Worm (Caenorhabditis elegans) whole organism, mixed stage, embryonic: Measurements from ENCODE around the gene R05G6.4.

Experiments used
- M03D4.4 ChIP-seq: sonication (generic microtip); optimal IDR thresholded peaks from 2 replicates; lab custom pipeline; 2017; ENCODE audit warnings: mild to moderate bottlenecking, missing genetic modification characterization, missing compliant biosample characterization
- bed-3 ChIP-seq: fragments of 200-800 bp; sonication (Bioruptor generic); optimal IDR thresholded peaks from 3 replicates; lab custom pipeline; 2018; ENCODE audit warnings: mild to moderate bottlenecking, missing genetic modification characterization, moderate library complexity, missing compliant biosample characterization
- blmp-1 ChIP-seq: fragments of 150-350 bp; optimal IDR thresholded peaks from 2 replicates; lab custom pipeline; 2014; ENCODE audit warnings: missing biosample characterization, missing genetic modification characterization
- ceh-39 ChIP-seq: fragments of 150-350 bp; optimal IDR thresholded peaks from 2 replicates; lab custom pipeline; 2014; ENCODE audit warnings: missing biosample characterization, missing genetic modification characterization
- ceh-43 ChIP-seq: fragments of 200-800 bp; sonication (Bioruptor generic); optimal IDR thresholded peaks from 2 replicates; lab custom pipeline; 2018; ENCODE audit warnings: mild to moderate bottlenecking, missing genetic modification characterization, moderate library complexity, missing compliant biosample characterization
- ceh-83 ChIP-seq: fragments of 200-800 bp; sonication (Bioruptor generic); optimal IDR thresholded peaks from 2 replicates; lab custom pipeline; 2018; ENCODE audit warnings: mild to moderate bottlenecking, missing genetic modification characterization, missing compliant biosample characterization
- ces-1 ChIP-seq: fragments of 150-350 bp; optimal IDR thresholded peaks from 2 replicates; lab custom pipeline; 2014; ENCODE audit warnings: missing biosample characterization, missing genetic modification reagents, missing genetic modification characterization
- cnd-1 ChIP-seq: fragments of 200-800 bp; sonication (Bioruptor generic); optimal IDR thresholded peaks from 2 replicates; lab custom pipeline; 2018; ENCODE audit warnings: mild to moderate bottlenecking, missing genetic modification characterization, missing compliant biosample characterization
- drap-1 ChIP-seq: fragments of 200-800 bp; sonication (Bioruptor generic); optimal IDR thresholded peaks from 3 replicates; lab custom pipeline; 2018; ENCODE audit warnings: mild to moderate bottlenecking, missing genetic modification characterization, missing compliant biosample characterization
- elt-1 ChIP-seq: sonication (generic microtip); optimal IDR thresholded peaks from 2 replicates; lab custom pipeline; 2017; ENCODE audit warnings: missing genetic modification characterization, mild to moderate bottlenecking, missing compliant biosample characterization, antibody characterized with exemption, moderate library complexity, borderline replicate concordance; ENCODE audit not compliant: insufficient read depth
- elt-3 ChIP-seq: fragments of 150-350 bp; optimal IDR thresholded peaks from 2 replicates; lab custom pipeline; 2014; ENCODE audit warnings: missing biosample characterization, missing genetic modification characterization
- flh-1 ChIP-seq: fragments of 200-800 bp; sonication (Bioruptor generic); optimal IDR thresholded peaks from 2 replicates; lab custom pipeline; 2018; ENCODE audit warnings: mild to moderate bottlenecking, missing genetic modification characterization, moderate library complexity, missing compliant biosample characterization
- ham-2 ChIP-seq: fragments of 200-800 bp; sonication (Bioruptor generic); optimal IDR thresholded peaks from 2 replicates; lab custom pipeline; 2018; ENCODE audit warnings: mild to moderate bottlenecking, missing genetic modification characterization, missing compliant biosample characterization
- hlh-1 ChIP-seq: fragments of 150-350 bp; optimal IDR thresholded peaks from 2 replicates; lab custom pipeline; 2014; ENCODE audit warnings: missing biosample characterization, missing genetic modification reagents, missing genetic modification characterization
- lin-13 ChIP-seq: fragments of 150-350 bp; optimal IDR thresholded peaks from 2 replicates; lab custom pipeline; 2014; ENCODE audit warnings: missing biosample characterization, missing genetic modification characterization
- lin-32 ChIP-seq: fragments of 200-800 bp; sonication (Bioruptor generic); optimal IDR thresholded peaks from 2 replicates; lab custom pipeline; 2018; ENCODE audit warnings: mild to moderate bottlenecking, missing genetic modification characterization, missing compliant biosample characterization
- lsy-2 ChIP-seq: fragments of 150-350 bp; optimal IDR thresholded peaks from 2 replicates; lab custom pipeline; 2014; ENCODE audit warnings: missing biosample characterization, missing genetic modification characterization
- mab-5 ChIP-seq: fragments of 150-350 bp; optimal IDR thresholded peaks from 2 replicates; lab custom pipeline; 2014; ENCODE audit warnings: missing biosample characterization, missing genetic modification characterization
- mep-1 ChIP-seq: fragments of 150-350 bp; optimal IDR thresholded peaks from 2 replicates; lab custom pipeline; 2017; ENCODE audit warnings: missing biosample characterization, missing genetic modification reagents, missing genetic modification characterization, inconsistent platforms
- mls-2 ChIP-seq: sonication (generic microtip); optimal IDR thresholded peaks from 2 replicates; lab custom pipeline; 2016; ENCODE audit warnings: mild to moderate bottlenecking, missing genetic modification characterization, moderate library complexity, missing compliant biosample characterization
- nhr-12 ChIP-seq: fragments of 150-350 bp; optimal IDR thresholded peaks from 2 replicates; lab custom pipeline; 2014; ENCODE audit warnings: missing biosample characterization, missing genetic modification characterization
- nhr-2 ChIP-seq: fragments of 150-350 bp; optimal IDR thresholded peaks from 2 replicates; lab custom pipeline; 2014; ENCODE audit warnings: missing biosample characterization, missing genetic modification characterization
- nhr-237 ChIP-seq: fragments of 150-350 bp; optimal IDR thresholded peaks from 2 replicates; lab custom pipeline; 2014; ENCODE audit warnings: missing biosample characterization, missing genetic modification characterization
- nhr-28 ChIP-seq: fragments of 150-350 bp; optimal IDR thresholded peaks from 2 replicates; lab custom pipeline; 2014; ENCODE audit warnings: missing biosample characterization, missing genetic modification characterization
- nhr-76 ChIP-seq: sonication (generic microtip); optimal IDR thresholded peaks from 2 replicates; lab custom pipeline; 2017; ENCODE audit warnings: missing biosample characterization, missing genetic modification characterization
- pha-4 ChIP-seq: fragments of 150-350 bp; optimal IDR thresholded peaks from 2 replicates; lab custom pipeline; 2018; ENCODE audit warnings: missing biosample characterization, missing genetic modification reagents, missing genetic modification characterization
- sem-2 ChIP-seq: fragments of 200-800 bp; sonication (Bioruptor generic); optimal IDR thresholded peaks from 2 replicates; lab custom pipeline; 2018; ENCODE audit warnings: mild to moderate bottlenecking, missing genetic modification characterization, missing compliant biosample characterization
- snpc-4 ChIP-seq: fragments of 150-350 bp; optimal IDR thresholded peaks from 2 replicates; lab custom pipeline; 2014; ENCODE audit warnings: missing biosample characterization, missing genetic modification characterization
- sptf-1 ChIP-seq: sonication (generic microtip); optimal IDR thresholded peaks from 2 replicates; lab custom pipeline; 2017; ENCODE audit warnings: mild to moderate bottlenecking, missing genetic modification characterization, moderate library complexity, missing compliant biosample characterization
- tbx-8 ChIP-seq: fragments of 200-800 bp; sonication (Bioruptor generic); optimal IDR thresholded peaks from 2 replicates; lab custom pipeline; 2018; ENCODE audit warnings: mild to moderate bottlenecking, missing genetic modification characterization, moderate library complexity, missing compliant biosample characterization
- unc-120 ChIP-seq: sonication (generic microtip); optimal IDR thresholded peaks from 2 replicates; lab custom pipeline; 2017; ENCODE audit warnings: missing genetic modification characterization, missing compliant biosample characterization; ENCODE audit not compliant: poor library complexity, severe bottlenecking
- unc-39 ChIP-seq: fragments of 150-350 bp; optimal IDR thresholded peaks from 2 replicates; lab custom pipeline; 2014; ENCODE audit warnings: missing biosample characterization, missing genetic modification characterization
- unc-62 ChIP-seq: fragments of 150-350 bp; optimal IDR thresholded peaks from 2 replicates; lab custom pipeline; 2014; ENCODE audit warnings: missing biosample characterization, missing genetic modification reagents, missing genetic modification characterization
- zip-8 ChIP-seq: fragments of 150-350 bp; optimal IDR thresholded peaks from 2 replicates; lab custom pipeline; 2014; ENCODE audit warnings: missing biosample characterization, missing genetic modification characterization
- ztf-11 ChIP-seq: fragments of 150-350 bp; optimal IDR thresholded peaks from 2 replicates; lab custom pipeline; 2014; ENCODE audit warnings: missing biosample characterization, missing genetic modification characterization

The R05G6.4 gene

DNA sequence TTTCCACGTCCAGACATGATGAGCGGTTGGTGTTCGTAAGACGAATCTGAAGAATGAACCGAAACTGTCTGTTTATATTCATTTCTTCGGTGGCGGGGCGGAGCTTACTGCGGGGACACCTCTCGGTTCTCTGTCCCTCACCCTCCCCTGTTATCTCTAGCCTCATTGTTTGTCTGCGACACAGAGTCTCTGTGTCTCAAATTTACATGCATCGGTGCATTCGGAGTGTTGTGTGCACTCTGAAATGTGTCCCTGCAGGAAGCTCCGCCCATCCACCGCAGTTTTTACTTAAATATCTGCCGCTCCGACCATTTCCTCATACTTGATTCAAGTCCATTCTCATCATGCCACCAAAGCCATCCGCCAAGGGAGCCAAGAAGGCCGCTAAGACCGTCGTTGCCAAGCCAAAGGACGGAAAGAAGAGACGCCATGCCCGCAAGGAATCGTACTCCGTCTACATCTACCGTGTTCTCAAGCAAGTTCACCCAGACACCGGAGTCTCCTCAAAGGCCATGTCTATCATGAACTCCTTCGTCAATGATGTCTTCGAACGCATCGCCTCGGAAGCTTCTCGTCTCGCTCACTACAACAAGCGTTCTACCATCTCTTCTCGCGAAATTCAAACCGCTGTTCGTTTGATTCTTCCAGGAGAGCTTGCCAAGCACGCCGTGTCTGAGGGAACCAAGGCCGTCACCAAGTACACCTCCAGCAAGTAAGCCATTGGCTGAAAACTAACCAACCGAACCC, 26.7 kb upstream of the R05G6.4 start, which contains the start of the genes his-61 and his-62:
TSS of gene his-61 (minus strand) at position 17 of the 747 bp plus-strand sequence.
TSS of gene his-62 (plus strand) at position 345 of the 747 bp plus-strand sequence.
- no peak for TF ChIP-seq lin-32 (GFP tag; lab: Kevin White, UChicago)
- peak; percentile 56 for TF ChIP-seq nhr-12 (tag; lab: Kevin White, UChicago)
- peak; percentile 69 for TF ChIP-seq lsy-2
- no peak for TF ChIP-seq flh-1
- peak; percentile 50 for TF ChIP-seq sem-2
- TF ChIP-seq pha-4 (tag; lab: Kevin White, UChicago), result peak; percentile 88
- peak; percentile 88 for TF ChIP-seq cnd-1 (tag; lab: Kevin White, UChicago)
- no peak for TF ChIP-seq mab-5 (tag; lab: Kevin White, UChicago)
- TF ChIP-seq nhr-237 (tag; lab: Kevin White, UChicago), result no peak
- peak; percentile 76 for TF ChIP-seq ceh-39 (tag; lab: Kevin White, UChicago)
- no peak for TF ChIP-seq elt-1 (tag; lab: Kevin White, UChicago)
- TF ChIP-seq snpc-4 (tag; lab: Kevin White, UChicago), result no peak
- TF ChIP-seq elt-3 (tag; lab: Kevin White, UChicago), result no peak
- peak; percentile 86 for TF ChIP-seq ztf-11 (tag; lab: Kevin White, UChicago)
- TF ChIP-seq bed-3 (GFP tag; lab: Kevin White, UChicago), result no peak
- peak; percentile 14 for TF ChIP-seq hlh-1
- TF ChIP-seq ceh-43 (GFP tag; lab: Kevin White, UChicago), result no peak
- TF ChIP-seq ces-1 (GFP tag; lab: Kevin White, UChicago), result peak; percentile 56
- peak; percentile 41 for TF ChIP-seq nhr-2
- TF ChIP-seq drap-1, result peak; percentile 53
- no peak for TF ChIP-seq nhr-76
- no peak for TF ChIP-seq unc-62 (GFP tag; lab: Kevin White, UChicago)
- TF ChIP-seq unc-120 (tag; lab: Kevin White, UChicago), result no peak
- peak; percentile 75 for TF ChIP-seq sptf-1 (tag; lab: Kevin White, UChicago)
- peak; percentile 99 for TF ChIP-seq unc-39 (tag; lab: Kevin White, UChicago)
- peak; percentile 86 for TF ChIP-seq M03D4.4 (tag; lab: Kevin White, UChicago)
- no peak for TF ChIP-seq ceh-83 (GFP tag; lab: Kevin White, UChicago)
- no peak for TF ChIP-seq nhr-28 (tag; lab: Kevin White, UChicago)
- TF ChIP-seq ham-2 (GFP tag; lab: Kevin White, UChicago), result peak; percentile 4
- TF ChIP-seq mls-2 (tag; lab: Kevin White, UChicago), result peak; percentile 86
- no peak for TF ChIP-seq zip-8
- TF ChIP-seq tbx-8 (GFP tag; lab: Kevin White, UChicago), result no peak
- TF ChIP-seq mep-1, result peak; percentile 55
- TF ChIP-seq lin-13 (tag; lab: Kevin White, UChicago), result peak; percentile 93
- no peak for TF ChIP-seq blmp-1 (tag; lab: Kevin White, UChicago)

DNA sequence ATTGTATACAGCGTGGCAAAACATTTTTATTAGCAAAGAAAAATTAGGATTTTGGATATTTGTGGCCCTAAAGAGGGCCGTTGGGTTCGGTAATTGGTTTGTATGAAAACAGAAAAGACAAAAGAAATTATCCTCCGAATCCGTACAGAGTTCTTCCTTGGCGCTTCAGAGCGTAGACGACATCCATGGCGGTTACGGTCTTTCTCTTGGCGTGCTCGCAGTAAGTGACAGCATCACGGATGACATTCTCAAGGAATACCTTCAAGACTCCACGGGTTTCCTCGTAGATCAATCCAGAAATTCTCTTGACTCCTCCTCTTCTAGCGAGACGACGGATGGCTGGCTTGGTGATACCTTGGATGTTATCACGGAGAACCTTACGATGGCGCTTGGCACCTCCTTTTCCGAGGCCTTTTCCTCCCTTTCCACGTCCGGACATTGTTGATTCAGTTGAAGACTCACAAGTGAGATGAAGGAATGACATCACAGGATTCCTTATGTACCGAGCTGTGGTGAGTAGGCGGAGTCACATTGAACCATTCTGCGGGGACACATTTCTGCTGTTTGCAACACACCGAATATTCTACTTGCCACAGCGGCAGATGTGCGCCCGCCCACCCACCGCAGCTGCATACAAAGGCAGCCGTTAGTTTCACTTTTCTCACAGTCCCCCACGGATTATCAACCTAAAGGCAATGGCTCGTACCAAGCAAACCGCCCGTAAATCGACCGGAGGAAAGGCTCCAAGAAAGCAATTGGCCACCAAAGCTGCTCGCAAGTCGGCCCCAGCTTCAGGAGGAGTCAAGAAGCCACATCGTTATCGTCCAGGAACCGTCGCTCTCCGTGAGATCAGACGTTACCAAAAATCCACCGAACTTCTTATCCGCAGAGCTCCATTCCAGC, 25.2 kb upstream of the R05G6.4 start, which contains the start of the genes his-60 and his-59:
TSS of gene his-60 (minus strand) at position 439 of the 903 bp plus-strand sequence.
TSS of gene his-59 (plus strand) at position 696 of the 903 bp plus-strand sequence.
- TF ChIP-seq unc-39 (tag; lab: Kevin White, UChicago) (peak; percentile 24), mep-1 (peak; percentile 70), mab-5 (tag; lab: Kevin White, UChicago) (no peak), zip-8 (no peak), lsy-2 (peak; percentile 24), ceh-39 (tag; lab: Kevin White, UChicago) (peak; percentile 80), mls-2 (tag; lab: Kevin White, UChicago) (peak; percentile 52), nhr-237 (tag; lab: Kevin White, UChicago) (no peak), lin-32 (GFP tag; lab: Kevin White, UChicago) (peak; percentile 84), snpc-4 (tag; lab: Kevin White, UChicago) (no peak), flh-1 (no peak), pha-4 (tag; lab: Kevin White, UChicago) (peak; percentile 88), unc-62 (GFP tag; lab: Kevin White, UChicago) (peak; percentile 25), sem-2 (peak; percentile 63), hlh-1 (no peak), ceh-43 (GFP tag; lab: Kevin White, UChicago) (peak; percentile 48), lin-13 (tag; lab: Kevin White, UChicago) (peak; percentile 97), elt-3 (tag; lab: Kevin White, UChicago) (no peak), nhr-76 (no peak), drap-1 (peak; percentile 63), bed-3 (GFP tag; lab: Kevin White, UChicago) (no peak), nhr-28 (tag; lab: Kevin White, UChicago) (no peak), cnd-1 (tag; lab: Kevin White, UChicago) (peak; percentile 92), ham-2 (GFP tag; lab: Kevin White, UChicago) (no peak), ceh-83 (GFP tag; lab: Kevin White, UChicago) (peak; percentile 83), sptf-1 (tag; lab: Kevin White, UChicago) (peak; percentile 44), blmp-1 (tag; lab: Kevin White, UChicago) (no peak), ces-1 (GFP tag; lab: Kevin White, UChicago) (peak; percentile 6), ztf-11 (tag; lab: Kevin White, UChicago) (peak; percentile 93), nhr-2 (peak; percentile 51), nhr-12 (tag; lab: Kevin White, UChicago) (peak; percentile 53), unc-120 (tag; lab: Kevin White, UChicago) (no peak), M03D4.4 (tag; lab: Kevin White, UChicago) (peak; percentile 77), tbx-8 (GFP tag; lab: Kevin White, UChicago) (peak; percentile 26), elt-1 (tag; lab: Kevin White, UChicago) (no peak)
- TF ChIP-seq, all 35 proteins: peak for 21
